Fruit fly (Drosophila melanogaster): Measurements from ENCODE around the gene Ibf1.

Ibf1 gene

dm6 chr3R:9237268-9238091, 21.3 kb upstream of the Ibf1 start, which contains the start of gene pum (continued):
- no peak for TF ChIP-seq CG3065 (GFP tag; optimal IDR thresholded peaks at IDR 0.05)
- no peak for TF ChIP-seq pb (GFP tag; optimal IDR thresholded peaks at IDR 0.05)
- TF ChIP-seq trh (GFP tag; optimal IDR thresholded peaks at IDR 0.05) = no peak
- no peak for TF ChIP-seq CG43689 (GFP tag; IDR thresholded peaks at IDR 0.05)
- no peak for TF ChIP-seq Vsx1 (GFP tag; optimal IDR thresholded peaks at IDR 0.05)
- no peak for TF ChIP-seq Hand (GFP tag; optimal IDR thresholded peaks at IDR 0.05)
- TF ChIP-seq CG7987 (GFP tag; optimal IDR thresholded peaks at IDR 0.05) = no peak
- no peak for TF ChIP-seq cwo (GFP tag; optimal IDR thresholded peaks at IDR 0.05)
- TF ChIP-seq Lpt (GFP tag; optimal IDR thresholded peaks at IDR 0.05) = no peak
- no peak for TF ChIP-seq CG7928 (GFP tag; optimal IDR thresholded peaks at IDR 0.05)
- 0 out of 3 replicates have a peak, but pooled peaks have one; percentile 11 for TF ChIP-seq CG11695 (GFP tag; IDR thresholded peaks at IDR 0.05)
- TF ChIP-seq CG30020 (tag; optimal IDR thresholded peaks at IDR 0.05) = peak; percentile 67
- peak; percentile 43 for TF ChIP-seq gsb-n (tag; optimal IDR thresholded peaks at IDR 0.05)
- no peak for TF ChIP-seq CG2889 (GFP tag; IDR thresholded peaks at IDR 0.05)
- no peak for TF ChIP-seq pho (GFP tag; optimal IDR thresholded peaks at IDR 0.05)
- TF ChIP-seq hbn (GFP tag; IDR thresholded peaks at IDR 0.05; ENCODE audit: partially characterized antibody) = peak; percentile 1; the same call in 1 of the 2 replicates
- no peak for TF ChIP-seq emc (GFP tag; optimal IDR thresholded peaks at IDR 0.05)
- no peak for TF ChIP-seq Sry-β (GFP tag; optimal IDR thresholded peaks at IDR 0.05)
- TF ChIP-seq da (GFP tag; optimal IDR thresholded peaks at IDR 0.05) = no peak
- TF ChIP-seq pan (optimal IDR thresholded peaks at IDR 0.05) = no peak
- peak in 1 of 2 experiments; percentile 73 for TF ChIP-seq pan (GFP tag; optimal IDR thresholded peaks at IDR 0.05 in 1 of 2, IDR thresholded peaks at IDR 0.05 in 1 of 2)
- TF ChIP-seq CG17186 (GFP tag; optimal IDR thresholded peaks at IDR 0.05) = peak; percentile 75
- TF ChIP-seq Hr39 (optimal IDR thresholded peaks at IDR 0.05) = no peak
- peak; percentile 68 for TF ChIP-seq CG9932 (GFP tag; IDR thresholded peaks at IDR 0.05)
- no peak for TF ChIP-seq danr (GFP tag; IDR thresholded peaks at IDR 0.05)
- no peak for TF ChIP-seq Myb (GFP tag; optimal IDR thresholded peaks at IDR 0.05)
- peak; percentile 97 for TF ChIP-seq CG17385 (GFP tag; optimal IDR thresholded peaks at IDR 0.05)
- no peak for TF ChIP-seq gsb (GFP tag; IDR thresholded peaks at IDR 0.05)
- peak; percentile 12 for TF ChIP-seq CG15514 (GFP tag; optimal IDR thresholded peaks at IDR 0.05)
- TF ChIP-seq kah (GFP tag; optimal IDR thresholded peaks at IDR 0.05) = no peak
- TF ChIP-seq lilli (GFP tag; optimal IDR thresholded peaks at IDR 0.05) = no peak
- TF ChIP-seq org-1 (GFP tag; optimal IDR thresholded peaks at IDR 0.05) = no peak
- peak; percentile 6; the same call in 1 of the 2 replicates for TF ChIP-seq CG32767 (GFP tag; IDR thresholded peaks at IDR 0.05)
- peak; percentile 59 for TF ChIP-seq zen (tag; optimal IDR thresholded peaks at IDR 0.05)
- TF ChIP-seq CG8388 (GFP tag; optimal IDR thresholded peaks at IDR 0.05) = peak; percentile 24
- peak; percentile 85 for TF ChIP-seq trem (tag; optimal IDR thresholded peaks at IDR 0.05)
- TF ChIP-seq Nf-YC (tag; optimal IDR thresholded peaks at IDR 0.05) = peak; percentile 59
- TF ChIP-seq chm (GFP tag; IDR thresholded peaks at IDR 0.05) = no peak
- no peak for TF ChIP-seq pnt (GFP tag; optimal IDR thresholded peaks at IDR 0.05)
- TF ChIP-seq HHEX (GFP tag; optimal IDR thresholded peaks at IDR 0.05) = no peak
- no peak for TF ChIP-seq corto (GFP tag; optimal IDR thresholded peaks at IDR 0.05)
- no peak for TF ChIP-seq zf30C (GFP tag; optimal IDR thresholded peaks at IDR 0.05)
- TF ChIP-seq tio (GFP tag; optimal IDR thresholded peaks at IDR 0.05) = no peak
- TF ChIP-seq inv (GFP tag; IDR thresholded peaks at IDR 0.05; ENCODE audit: partially characterized antibody) = no peak
- TF ChIP-seq dimm (GFP tag; IDR thresholded peaks at IDR 0.05) = no peak
- no peak for TF ChIP-seq CG31224 (GFP tag; IDR thresholded peaks at IDR 0.05)
- no peak for TF ChIP-seq bbx (GFP tag; IDR thresholded peaks at IDR 0.05; ENCODE audit: partially characterized antibody)
- TF ChIP-seq Elba2 (GFP tag; optimal IDR thresholded peaks at IDR 0.05) = peak; percentile 1
- peak; percentile 63 for TF ChIP-seq ewg (GFP tag; optimal IDR thresholded peaks at IDR 0.05)
- TF ChIP-seq al (GFP tag; IDR thresholded peaks at IDR 0.05) = no peak
